Worm (Caenorhabditis elegans) whole organism, L4 larva: Measurements from ENCODE around the gene gmeb-2.

Experiments
- F26F4.8 ChIP-seq: fragments of 200-800 bp; sonication (Bioruptor generic); conservative IDR thresholded peaks from 2 replicates; pipeline ENCODE4 v1.3.6; 2022; ENCODE audit warnings: missing genetic modification characterization, missing compliant biosample characterization
- F37D6.2 ChIP-seq: sonication (generic microtip); optimal IDR thresholded peaks from 2 replicates; lab custom pipeline; 2016; ENCODE audit warnings: mild to moderate bottlenecking, missing genetic modification characterization, missing compliant biosample characterization
- Y48G9A.11 ChIP-seq: fragments of 200-800 bp; sonication (Bioruptor generic); IDR thresholded peaks from 2 replicates; pipeline ENCODE4 v1.3.6; 2022; ENCODE audit warnings: missing genetic modification reagents, missing genetic modification characterization, missing compliant biosample characterization
- ZK337.2 ChIP-seq: fragments of 200-800 bp; sonication (Bioruptor generic); IDR thresholded peaks from 2 replicates; pipeline ENCODE4 v1.3.6; 2022; ENCODE audit warnings: missing genetic modification reagents, missing genetic modification characterization, missing compliant biosample characterization
- aha-1 ChIP-seq: fragments of 150-350 bp; peaks from one replicate; lab custom pipeline; 2014; ENCODE audit warnings: missing biosample characterization, missing genetic modification characterization
- ctbp-1 ChIP-seq: fragments of 200-800 bp; sonication (Bioruptor generic); IDR thresholded peaks from 2 replicates; pipeline ENCODE4 v1.3.6; 2022; ENCODE audit warnings: missing genetic modification reagents, missing genetic modification characterization, missing compliant biosample characterization
- egl-43 ChIP-seq: fragments of 200-800 bp; sonication (Bioruptor generic); IDR thresholded peaks from 2 replicates; pipeline ENCODE4 v1.3.6; 2022; ENCODE audit warnings: missing genetic modification reagents, missing genetic modification characterization, missing compliant biosample characterization
- gei-8 ChIP-seq: fragments of 200-800 bp; sonication (Bioruptor generic); optimal IDR thresholded peaks from 2 replicates; lab custom pipeline; 2018; ENCODE audit warnings: mild to moderate bottlenecking, missing genetic modification characterization, missing compliant biosample characterization
- hlh-30 ChIP-seq: sonication (generic microtip); optimal IDR thresholded peaks from 2 replicates; lab custom pipeline; 2017; ENCODE audit warnings: antibody characterized with exemption, mild to moderate bottlenecking, missing genetic modification characterization, missing compliant biosample characterization; ENCODE audit not compliant: insufficient read depth
- lin-15B ChIP-seq: fragments of 150-350 bp; sonication (generic microtip); optimal IDR thresholded peaks from 3 replicates; lab custom pipeline; 2014; ENCODE audit warnings: missing biosample characterization, missing genetic modification characterization
- mdl-1 ChIP-seq, 2 experiments: fragments of 150-350 bp in 1 of 2; sonication (generic microtip) in 1 of 2; optimal IDR thresholded peaks; 2 replicates each; lab custom pipeline; 2014 to 2017; ENCODE audit warnings: missing biosample characterization in 2 of 2, missing genetic modification characterization in 2 of 2
- mep-1 ChIP-seq: fragments of 150-350 bp; sonication (generic microtip); optimal IDR thresholded peaks from 3 replicates; lab custom pipeline; 2014; ENCODE audit warnings: missing biosample characterization, missing genetic modification characterization
- mxl-2 ChIP-seq: fragments of 200-800 bp; sonication (Bioruptor generic); conservative IDR thresholded peaks from 2 replicates; pipeline ENCODE4 v1.3.6; 2022; ENCODE audit warnings: missing genetic modification reagents, missing genetic modification characterization, missing compliant biosample characterization
- nhr-102 ChIP-seq: sonication (generic microtip); optimal IDR thresholded peaks from 2 replicates; lab custom pipeline; 2016; ENCODE audit warnings: mild to moderate bottlenecking, missing genetic modification characterization, moderate library complexity, missing compliant biosample characterization
- nhr-25 ChIP-seq: sonication (generic microtip); optimal IDR thresholded peaks from 2 replicates; lab custom pipeline; 2017; ENCODE audit warnings: missing genetic modification characterization, mild to moderate bottlenecking, missing compliant biosample characterization, antibody characterized with exemption, moderate library complexity, borderline replicate concordance; ENCODE audit not compliant: insufficient read depth
- nhr-28 ChIP-seq: fragments of 150-350 bp; optimal IDR thresholded peaks from 2 replicates; lab custom pipeline; 2014; ENCODE audit warnings: missing biosample characterization, missing genetic modification characterization
- nhr-41 ChIP-seq: fragments of 200-800 bp; sonication (Bioruptor generic); IDR thresholded peaks from 2 replicates; pipeline ENCODE4 v1.3.6; 2022; ENCODE audit warnings: missing genetic modification reagents, missing genetic modification characterization, missing compliant biosample characterization
- set-16 ChIP-seq: fragments of 200-800 bp; sonication (Bioruptor generic); IDR thresholded peaks from 2 replicates; pipeline ENCODE4 v1.3.6; 2022; ENCODE audit warnings: missing genetic modification reagents, missing genetic modification characterization, missing compliant biosample characterization
- ztf-7 ChIP-seq: fragments of 150-350 bp; optimal IDR thresholded peaks from 2 replicates; lab custom pipeline; 2014; ENCODE audit warnings: missing biosample characterization, missing genetic modification characterization

gmeb-2 gene

ce11 chrX:15917000-15917399 is 38.1 kb downstream of the gmeb-2 start, which contains the start of the genes F31B9.4 and F31B9.2:
F31B9.4 (minus strand) TSS chrX:15917100.
F31B9.2 (plus strand) TSS chrX:15917367.
- TF ChIP-seq nhr-25 (tag; lab: Kevin White, UChicago) (no peak), nhr-41 (GFP tag; lab: Robert Waterston, UW) (no peak), gei-8 (no peak), ZK337.2 (GFP tag; lab: Robert Waterston, UW) (no peak), mdl-1 (tag; optimal IDR thresholded peaks at IDR 0.05; lab: Kevin White, UChicago) (no peak), Y48G9A.11 (no peak)

- TF ChIP-seq egl-43 (GFP tag; lab: Robert Waterston, UW) (no peak), aha-1 (tag; lab: Kevin White, UChicago) (peak; percentile 51)
Measured at ce11 chrX:15919372-15919771, 40.5 kb downstream of the gmeb-2 start, which contains the start of gene F31B9.7. F31B9.7 (plus strand) TSS chrX:15919672.

- no peak for TF ChIP-seq F26F4.8 (GFP tag; lab: Robert Waterston, UW)
- no peak for TF ChIP-seq nhr-102 (tag; lab: Kevin White, UChicago)
- TF ChIP-seq lin-15B = no peak
- no peak for TF ChIP-seq mep-1 (tag; lab: Kevin White, UChicago)
- TF ChIP-seq ztf-7 (tag; lab: Kevin White, UChicago) = no peak
- no peak for TF ChIP-seq mxl-2 (GFP tag; lab: Robert Waterston, UW)
- TF ChIP-seq ctbp-1 (GFP tag; lab: Robert Waterston, UW) = no peak
- TF ChIP-seq nhr-28 (tag; lab: Kevin White, UChicago) = no peak
- TF ChIP-seq set-16 (GFP tag; lab: Robert Waterston, UW) = no peak
- no peak for TF ChIP-seq F37D6.2 (tag; lab: Kevin White, UChicago)
Measured at ce11 chrX:15923440-15923839, 44.6 kb downstream of the gmeb-2 start, which contains the start of gene F31B9.3. F31B9.3 (plus strand) TSS chrX:15923740.

ce11 chrX:15932859-15933258 is 54.0 kb downstream of the gmeb-2 start:
- no peak for TF ChIP-seq hlh-30 (tag; lab: Kevin White, UChicago)
- 0 out of 2 replicates have a peak, but pooled peaks have one; percentile 9 for TF ChIP-seq set-16 (GFP tag; lab: Robert Waterston, UW)
